Fruit fly (Drosophila melanogaster): ENCODE results near the gene cl.

cl gene

DNA sequence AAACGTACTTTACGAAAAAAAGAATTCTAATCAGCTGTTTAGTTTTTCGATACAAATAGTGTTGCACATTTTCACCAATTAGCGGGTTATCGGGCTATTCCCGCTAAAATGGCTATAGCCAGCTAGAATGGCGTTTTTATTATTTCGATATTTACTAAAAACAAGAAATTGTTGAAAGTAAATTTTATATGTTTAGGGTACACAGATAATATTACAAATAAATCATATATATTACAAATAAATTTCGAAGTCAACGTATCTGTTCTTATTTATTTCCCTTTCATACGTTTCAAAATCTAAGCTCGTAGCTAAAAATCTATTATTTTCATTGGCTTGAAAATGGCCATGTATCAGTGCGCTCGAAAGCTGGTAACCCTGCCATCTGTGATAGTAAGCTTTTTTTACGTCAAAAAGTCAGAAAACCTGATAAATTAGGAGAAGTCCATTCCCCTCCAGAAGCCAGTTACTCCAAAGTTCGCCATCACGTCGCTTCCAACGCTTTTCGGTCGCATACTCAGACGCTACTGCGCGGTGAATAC, at the start of gene cl, which contains the start of gene CG7382:
Gene cl, plus strand, starts transcription at position 290 of the 539 bp plus-strand sequence.
Gene CG7382, minus strand, starts transcription at position 51 of the 539 bp plus-strand sequence.
- TF ChIP-seq pan (optimal IDR thresholded peaks at IDR 0.05) (no peak), Dll (optimal IDR thresholded peaks at IDR 0.05) (no peak), usp (GFP tag; optimal IDR thresholded peaks at IDR 0.05) (no peak), psq (optimal IDR thresholded peaks at IDR 0.05) (no peak), CG8478 (optimal IDR thresholded peaks at IDR 0.05) (no peak), EcR (GFP tag; optimal IDR thresholded peaks at IDR 0.05) (no peak)

DNA sequence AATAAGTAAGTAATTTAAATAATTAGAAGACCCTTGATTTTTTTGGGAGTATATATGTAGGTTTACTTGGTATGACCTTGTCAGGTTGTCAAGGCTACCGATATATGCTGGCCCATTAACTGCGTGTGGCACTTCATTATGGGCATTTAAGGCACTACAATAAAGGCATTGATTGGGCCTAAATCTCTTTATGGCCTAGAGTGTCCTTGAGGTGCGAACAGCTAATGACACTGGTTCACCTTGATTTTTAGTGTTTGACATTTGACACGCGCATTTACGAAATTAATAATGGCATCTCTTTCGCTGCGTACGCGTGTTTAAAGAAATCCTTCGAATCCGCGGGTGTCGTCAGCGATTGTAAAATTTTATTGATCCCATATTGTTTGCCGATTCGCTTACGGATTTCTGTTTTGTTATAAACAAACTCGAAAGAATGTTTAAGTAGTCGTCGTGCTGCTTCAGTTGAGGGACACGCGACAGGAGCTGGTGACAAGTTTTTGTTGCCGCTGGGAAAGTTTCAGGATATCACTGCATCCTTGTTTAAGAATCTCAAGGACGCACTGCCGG, 46.0 kb upstream of the cl start:
- TF ChIP-seq Dll (optimal IDR thresholded peaks at IDR 0.05) (no peak), usp (GFP tag; optimal IDR thresholded peaks at IDR 0.05) (no peak), CG8478 (optimal IDR thresholded peaks at IDR 0.05) (no peak), EcR (GFP tag; optimal IDR thresholded peaks at IDR 0.05) (no peak), psq (optimal IDR thresholded peaks at IDR 0.05) (no peak), pan (optimal IDR thresholded peaks at IDR 0.05) (no peak)

DNA sequence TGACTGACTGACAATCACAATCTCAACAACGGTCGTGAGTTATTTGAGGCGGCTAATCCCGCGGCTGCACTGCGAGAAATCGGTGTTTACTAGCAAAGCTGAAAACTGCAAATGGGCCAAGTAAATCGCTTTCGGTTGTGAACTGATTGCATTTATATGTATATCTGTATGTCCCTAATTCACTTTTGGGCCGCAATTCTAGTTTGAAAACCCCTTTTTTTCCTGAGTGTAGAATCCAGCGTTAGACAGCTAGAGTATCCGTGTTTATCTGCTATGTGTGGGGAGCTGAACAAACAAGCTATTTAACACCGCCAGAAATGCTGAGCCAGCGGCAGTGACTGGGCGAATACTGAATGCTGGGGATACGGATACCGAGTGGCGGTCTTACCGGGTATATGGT, 43.2 kb upstream of the cl start:
- no peak for TF ChIP-seq CG8478 (optimal IDR thresholded peaks at IDR 0.05)
- no peak for TF ChIP-seq usp (GFP tag; optimal IDR thresholded peaks at IDR 0.05)

DNA sequence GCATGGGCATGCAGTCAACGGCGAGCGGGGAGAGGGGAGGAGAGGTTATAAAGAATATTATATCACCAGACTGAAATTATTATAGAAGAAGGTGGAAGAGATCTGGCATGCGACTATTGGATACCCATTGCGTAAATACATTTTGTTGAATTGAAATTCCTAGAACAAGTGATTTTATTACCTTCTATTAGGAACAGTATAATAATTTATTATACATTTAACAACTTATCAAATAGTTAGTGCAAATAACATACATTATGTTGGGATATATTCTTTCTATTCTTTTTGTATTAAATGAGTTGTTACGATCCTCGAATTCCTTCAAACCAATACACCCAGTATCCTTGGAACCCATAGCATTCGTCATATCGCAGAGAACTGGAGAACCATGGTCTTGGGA, 41.7 kb upstream of the cl start:
- TF ChIP-seq psq (optimal IDR thresholded peaks at IDR 0.05) (no peak), usp (GFP tag; optimal IDR thresholded peaks at IDR 0.05) (no peak), pan (optimal IDR thresholded peaks at IDR 0.05) (no peak), Dll (optimal IDR thresholded peaks at IDR 0.05) (no peak), CG8478 (optimal IDR thresholded peaks at IDR 0.05) (no peak), EcR (GFP tag; optimal IDR thresholded peaks at IDR 0.05) (no peak)

DNA sequence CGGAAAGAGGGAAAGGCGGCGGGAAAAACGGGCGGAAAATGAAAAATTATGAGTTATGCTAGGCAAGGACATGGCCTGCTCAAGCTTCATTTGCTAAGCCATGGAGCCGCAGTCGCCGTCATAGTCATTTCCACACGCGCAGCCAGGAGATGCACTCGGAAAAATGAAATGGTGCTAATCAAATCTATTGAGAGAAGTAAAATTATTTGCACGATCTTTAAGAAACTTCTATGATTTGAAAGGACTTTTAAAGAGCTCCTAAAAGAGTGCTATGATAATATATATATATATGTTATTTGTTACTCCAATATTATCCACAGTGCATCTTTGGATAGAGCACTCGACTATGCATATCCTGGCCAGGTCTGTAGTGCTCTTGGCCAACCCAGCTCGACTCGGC, 40.8 kb upstream of the cl start:
- no peak for TF ChIP-seq EcR (GFP tag; optimal IDR thresholded peaks at IDR 0.05)
- no peak for TF ChIP-seq CG8478 (optimal IDR thresholded peaks at IDR 0.05)
- TF ChIP-seq usp (GFP tag; optimal IDR thresholded peaks at IDR 0.05) = no peak
- TF ChIP-seq pan (optimal IDR thresholded peaks at IDR 0.05) = no peak
- no peak for TF ChIP-seq Dll (optimal IDR thresholded peaks at IDR 0.05)
- no peak for TF ChIP-seq psq (optimal IDR thresholded peaks at IDR 0.05)

DNA sequence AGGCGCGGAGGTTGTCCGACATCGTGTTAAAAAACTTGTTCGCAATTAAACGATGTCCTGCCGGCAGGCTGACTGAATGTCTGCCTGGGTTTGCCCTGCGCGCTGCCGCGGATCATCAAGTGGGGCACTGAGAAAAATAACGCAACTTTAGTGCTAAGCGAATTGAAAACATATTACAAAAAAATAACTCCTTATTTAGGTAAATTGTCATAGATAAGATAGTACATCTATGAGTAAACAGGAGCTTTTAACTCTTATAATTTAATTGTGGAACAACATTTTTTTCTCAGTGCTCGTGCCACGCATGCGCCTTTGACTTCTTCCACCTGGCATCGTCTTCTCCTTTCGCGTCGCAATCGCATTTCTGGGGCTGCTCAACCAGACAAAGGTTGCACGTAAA, 40.0 kb upstream of the cl start:
- TF ChIP-seq CG8478 (optimal IDR thresholded peaks at IDR 0.05) (no peak), usp (GFP tag; optimal IDR thresholded peaks at IDR 0.05) (no peak)

DNA sequence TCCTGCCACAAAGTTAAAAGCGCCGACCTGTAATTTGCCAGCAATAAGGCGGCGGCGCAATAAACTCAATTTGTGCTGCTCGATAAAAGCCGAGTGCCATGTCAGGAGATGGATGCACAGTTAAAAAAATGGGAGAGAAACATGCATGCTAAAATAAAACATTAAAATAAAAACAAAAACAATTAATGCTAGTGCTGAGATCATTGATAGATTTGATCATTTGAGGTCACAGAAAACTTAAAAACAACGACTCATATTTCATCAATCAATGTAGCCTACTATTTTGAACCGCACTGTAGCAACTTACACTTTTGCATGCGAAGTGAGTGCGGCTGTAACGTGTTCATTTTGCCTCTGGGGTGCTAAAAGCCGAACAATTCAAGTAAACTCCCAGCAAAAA, 36.8 kb upstream of the cl start:
- TF ChIP-seq psq (optimal IDR thresholded peaks at IDR 0.05) (no peak), pan (optimal IDR thresholded peaks at IDR 0.05) (no peak), CG8478 (optimal IDR thresholded peaks at IDR 0.05) (no peak), Dll (optimal IDR thresholded peaks at IDR 0.05) (no peak), usp (GFP tag; optimal IDR thresholded peaks at IDR 0.05) (no peak), EcR (GFP tag; optimal IDR thresholded peaks at IDR 0.05) (no peak)

DNA sequence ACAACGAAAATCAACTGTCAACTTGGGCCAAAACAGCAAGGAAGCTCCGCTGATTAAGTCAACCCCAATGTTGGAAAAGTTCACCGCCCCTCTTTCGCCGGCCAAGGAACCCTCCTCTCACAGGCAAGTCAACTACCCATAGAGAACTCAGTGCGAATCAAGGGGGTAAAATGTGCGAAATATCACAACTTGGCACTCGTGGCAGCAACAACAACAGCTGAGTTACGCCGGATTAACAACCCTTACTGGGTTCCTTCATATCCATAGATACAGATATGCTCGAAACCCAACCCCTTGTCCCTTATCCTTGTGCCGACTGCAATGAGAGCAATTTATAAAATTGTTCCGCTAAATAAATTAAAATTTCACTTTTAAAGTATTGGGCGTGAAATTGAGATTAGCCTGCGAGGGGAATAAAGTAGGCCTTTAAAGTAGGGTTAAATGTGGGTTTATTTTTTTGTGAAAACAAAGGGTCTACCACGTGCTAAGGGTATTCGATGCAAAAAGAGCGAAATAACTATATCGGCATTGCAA, 30.8 kb upstream of the cl start:
- TF ChIP-seq Dll (optimal IDR thresholded peaks at IDR 0.05) = no peak
- TF ChIP-seq psq (optimal IDR thresholded peaks at IDR 0.05) = no peak
- no peak for TF ChIP-seq pan (optimal IDR thresholded peaks at IDR 0.05)

DNA sequence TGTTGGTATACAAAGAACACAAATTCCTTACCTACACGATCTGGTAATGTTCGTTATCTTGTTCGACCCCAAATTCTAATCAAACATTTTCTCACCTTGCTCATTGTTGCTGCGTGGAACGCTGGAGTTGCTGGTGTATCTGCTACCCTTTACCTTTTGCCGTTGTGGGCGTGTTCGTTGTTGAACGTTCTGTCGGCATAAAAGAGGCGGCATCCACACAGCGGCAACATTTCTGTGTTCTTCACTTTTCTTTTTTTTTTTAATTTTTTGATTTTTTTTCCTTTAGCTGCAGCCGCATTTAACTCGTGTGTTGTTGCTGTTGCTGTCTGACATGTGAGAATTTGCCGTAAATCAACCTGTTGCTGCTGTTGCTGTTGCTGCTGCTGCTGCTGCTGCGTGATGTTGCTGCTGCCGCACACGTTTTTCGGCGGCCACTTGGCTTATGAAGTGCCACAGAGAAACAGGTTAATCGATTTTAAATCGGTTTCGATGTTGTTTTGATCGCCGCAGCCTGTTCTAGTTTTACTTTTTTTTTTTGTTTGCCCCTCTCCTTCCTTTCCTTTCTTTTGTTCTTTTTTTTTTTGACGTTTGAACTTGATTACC, 30.1 kb upstream of the cl start:
- TF ChIP-seq CG8478 (optimal IDR thresholded peaks at IDR 0.05) (no peak), EcR (GFP tag; optimal IDR thresholded peaks at IDR 0.05) (no peak)

DNA sequence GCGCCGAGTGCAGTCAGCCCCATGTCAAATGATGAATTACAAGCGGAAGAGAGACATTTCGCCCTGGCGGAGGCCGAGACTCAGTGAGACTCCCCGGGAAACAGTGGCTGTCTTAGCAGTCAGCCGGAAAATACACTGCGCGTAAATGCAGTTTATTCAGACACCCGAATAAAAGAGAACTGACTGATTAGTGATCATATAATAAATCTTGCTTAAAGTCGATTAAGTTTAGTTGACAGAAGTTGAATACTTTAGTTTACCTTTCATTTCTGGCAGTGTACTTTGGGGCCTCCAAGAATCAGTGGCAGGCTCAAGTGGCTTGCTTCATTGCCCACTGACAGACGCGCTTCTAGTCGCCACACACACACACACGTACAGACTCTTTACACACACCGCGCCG, 28.7 kb upstream of the cl start:
- no peak for TF ChIP-seq CG8478 (optimal IDR thresholded peaks at IDR 0.05)
- TF ChIP-seq EcR (GFP tag; optimal IDR thresholded peaks at IDR 0.05) = no peak
- no peak for TF ChIP-seq pan (optimal IDR thresholded peaks at IDR 0.05)
- no peak for TF ChIP-seq usp (GFP tag; optimal IDR thresholded peaks at IDR 0.05)
- TF ChIP-seq psq (optimal IDR thresholded peaks at IDR 0.05) = no peak
- no peak for TF ChIP-seq Dll (optimal IDR thresholded peaks at IDR 0.05)

DNA sequence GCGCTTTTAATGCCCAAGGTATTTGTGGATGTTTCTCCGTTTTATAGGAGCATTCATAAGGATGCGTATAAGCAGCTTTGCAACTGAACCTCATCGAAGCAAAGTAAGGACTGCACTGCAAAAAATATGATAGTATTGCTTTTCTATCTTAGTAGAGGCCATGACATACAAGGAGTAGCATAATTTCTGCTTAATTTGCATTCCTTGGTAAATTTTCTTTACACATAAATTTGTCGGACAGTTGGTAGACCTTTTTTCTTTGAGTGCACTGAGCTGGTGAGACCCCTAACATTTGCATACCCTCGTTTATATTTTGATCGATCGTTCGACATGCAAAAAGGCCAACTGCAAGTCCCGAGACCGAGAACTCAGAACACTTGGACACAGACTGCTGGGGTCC, 27.0 kb upstream of the cl start:
- no peak for TF ChIP-seq usp (GFP tag; optimal IDR thresholded peaks at IDR 0.05)
- no peak for TF ChIP-seq CG8478 (optimal IDR thresholded peaks at IDR 0.05)
- no peak for TF ChIP-seq psq (optimal IDR thresholded peaks at IDR 0.05)
- TF ChIP-seq EcR (GFP tag; optimal IDR thresholded peaks at IDR 0.05) = no peak
- no peak for TF ChIP-seq Dll (optimal IDR thresholded peaks at IDR 0.05)
- TF ChIP-seq pan (optimal IDR thresholded peaks at IDR 0.05) = no peak

DNA sequence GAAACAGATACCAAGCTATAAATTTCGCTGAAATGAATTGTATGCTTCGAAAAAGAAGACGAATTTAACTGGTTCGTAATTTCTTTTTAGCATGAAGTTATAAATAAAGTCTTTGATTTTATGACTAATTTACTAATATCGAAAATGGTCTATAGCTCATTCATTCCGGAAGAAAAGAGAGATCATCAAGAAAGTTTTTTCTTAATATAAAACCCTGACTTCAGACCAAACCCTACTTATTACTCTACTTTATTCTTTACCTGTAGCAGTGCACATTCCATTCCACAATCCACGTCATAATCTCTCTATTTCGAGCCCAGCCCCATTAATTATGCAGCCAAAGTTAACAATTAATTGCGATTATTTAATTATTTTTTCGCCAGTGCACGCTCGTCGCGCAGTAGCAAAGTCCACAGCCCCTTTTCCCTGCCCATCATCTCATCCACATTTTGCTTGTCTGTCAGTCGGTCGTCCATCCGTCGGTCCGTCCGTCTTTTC, 26.0 kb upstream of the cl start:
- TF ChIP-seq CG8478 (optimal IDR thresholded peaks at IDR 0.05) = no peak

DNA sequence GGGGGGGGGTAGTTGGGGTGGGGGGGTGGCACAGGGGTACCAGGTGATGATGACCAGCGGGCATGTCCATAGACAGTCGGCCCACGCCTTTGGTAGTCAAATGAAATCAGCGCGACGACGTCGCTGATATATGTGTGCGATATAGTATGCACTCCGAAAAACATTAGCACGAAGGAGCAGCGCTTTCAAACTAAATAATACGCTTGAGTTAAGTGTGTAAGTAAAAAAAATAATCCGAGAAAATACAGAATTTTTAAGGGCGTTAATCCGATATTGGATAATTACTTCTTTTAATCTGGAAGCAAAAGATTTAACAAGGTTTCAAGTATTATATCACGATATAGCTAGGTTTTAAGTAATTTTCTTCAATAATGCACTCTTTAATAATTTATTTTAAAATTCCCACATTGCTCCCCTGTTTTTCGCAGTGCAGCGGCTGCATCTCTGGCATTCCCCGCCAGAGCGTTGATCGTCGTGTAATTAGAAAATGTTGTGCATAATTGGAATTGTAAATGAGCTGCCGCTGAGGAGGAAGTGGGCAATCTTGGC, 25.1 kb upstream of the cl start:
- no peak for TF ChIP-seq CG8478 (optimal IDR thresholded peaks at IDR 0.05)
- TF ChIP-seq Dll (optimal IDR thresholded peaks at IDR 0.05) = no peak
- no peak for TF ChIP-seq EcR (GFP tag; optimal IDR thresholded peaks at IDR 0.05)
- no peak for TF ChIP-seq psq (optimal IDR thresholded peaks at IDR 0.05)
- TF ChIP-seq usp (GFP tag; optimal IDR thresholded peaks at IDR 0.05) = no peak
- TF ChIP-seq pan (optimal IDR thresholded peaks at IDR 0.05) = no peak

All from whole organism.